Fruit fly (Drosophila melanogaster): ENCODE data around the gene CG31111.

CG31111 gene

DNA sequence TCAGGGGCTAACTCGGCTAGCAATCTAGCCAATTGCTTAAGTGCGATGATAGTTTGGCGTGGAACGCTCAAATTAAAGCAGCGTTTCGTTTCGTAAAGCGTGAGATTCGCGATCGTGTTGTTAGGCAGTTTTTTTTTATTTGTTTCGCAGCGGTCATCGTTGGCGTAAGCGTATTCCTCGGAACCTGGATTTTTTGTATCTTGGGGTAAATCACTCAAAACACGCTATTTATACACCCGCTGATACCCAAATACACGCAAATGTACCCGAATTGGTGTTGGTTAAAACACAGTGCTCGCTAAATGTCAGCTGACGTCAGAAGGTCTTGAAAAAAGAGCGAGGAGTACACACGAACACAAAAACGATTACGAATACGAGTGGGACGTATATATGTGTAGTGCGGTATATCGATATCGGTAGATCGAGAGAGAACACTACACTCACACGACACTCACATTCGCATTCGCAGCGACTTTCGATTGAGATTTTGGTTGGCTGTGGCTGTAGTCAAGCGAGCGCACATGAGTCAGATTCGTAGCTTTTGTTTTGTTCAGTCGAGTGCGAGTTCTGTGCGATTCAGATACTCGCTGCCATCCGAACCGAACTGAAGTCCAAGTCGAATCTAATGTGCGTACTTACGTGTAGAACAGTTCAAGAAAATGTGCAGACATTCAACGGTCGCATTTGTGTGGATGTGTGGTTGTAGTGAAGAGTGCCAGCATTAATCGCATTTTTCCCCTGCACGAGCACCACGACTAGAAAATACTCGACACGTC is 6.0 kb downstream of the CG31111 start (continued):
- TF ChIP-seq trh (GFP tag; optimal IDR thresholded peaks at IDR 0.05) (no peak), Spps (tag; optimal IDR thresholded peaks at IDR 0.05) (no peak), CG17829 (tag; optimal IDR thresholded peaks at IDR 0.05) (peak; percentile 45), Mes4 (GFP tag; optimal IDR thresholded peaks at IDR 0.05) (no peak), CG4404 (GFP tag; IDR thresholded peaks at IDR 0.05) (no peak), nerfin-2 (GFP tag; IDR thresholded peaks at IDR 0.05; ENCODE audit: partially characterized antibody) (no peak), Deaf1 (tag; optimal IDR thresholded peaks at IDR 0.05) (peak; percentile 94), Opbp (GFP tag; IDR thresholded peaks at IDR 0.05; ENCODE audit: partially characterized antibody) (no peak), sug (tag; optimal IDR thresholded peaks at IDR 0.05) (peak; percentile 68), CG9797 (GFP tag; optimal IDR thresholded peaks at IDR 0.05) (no peak), CG10565 (GFP tag; optimal IDR thresholded peaks at IDR 0.05) (no peak), dan (GFP tag; IDR thresholded peaks at IDR 0.05) (no peak), HmgZ (tag; optimal IDR thresholded peaks at IDR 0.05) (peak; percentile 75), tll (GFP tag; optimal IDR thresholded peaks at IDR 0.05) (peak in 1 of 2 experiments; percentile 47), CG13894 (tag; optimal IDR thresholded peaks at IDR 0.05) (peak; percentile 89), CG11085 (GFP tag; IDR thresholded peaks at IDR 0.05) (no peak), bsh (GFP tag; optimal IDR thresholded peaks at IDR 0.05) (peak in 1 of 2 experiments; percentile 37), nom (GFP tag; optimal IDR thresholded peaks at IDR 0.05) (peak; percentile 83), unc-4 (GFP tag; IDR thresholded peaks at IDR 0.05; ENCODE audit: partially characterized antibody) (no peak), CG10321 (GFP tag; IDR thresholded peaks at IDR 0.05) (no peak), HLH54F (GFP tag; optimal IDR thresholded peaks at IDR 0.05) (no peak), tap (tag; optimal IDR thresholded peaks at IDR 0.05) (peak; percentile 28), crp (GFP tag; optimal IDR thresholded peaks at IDR 0.05) (peak in 1 of 2 experiments; percentile 56), CG14050 (GFP tag; IDR thresholded peaks at IDR 0.05) (no peak), Atf3 (GFP tag; optimal IDR thresholded peaks at IDR 0.05) (peak; percentile 35), Jarid2 (GFP tag; optimal IDR thresholded peaks at IDR 0.05) (peak; percentile 85), abd-A (tag; optimal IDR thresholded peaks at IDR 0.05) (peak; percentile 80), her (GFP tag; optimal IDR thresholded peaks at IDR 0.05) (peak; percentile 15), fd96Cb (tag; optimal IDR thresholded peaks at IDR 0.05) (no peak), tx (GFP tag; optimal IDR thresholded peaks at IDR 0.05) (no peak), CG8944 (GFP tag; optimal IDR thresholded peaks at IDR 0.05) (no peak), CG33213 (GFP tag; optimal IDR thresholded peaks at IDR 0.05) (no peak), CG15011 (GFP tag; optimal IDR thresholded peaks at IDR 0.05) (no peak), trem (tag; optimal IDR thresholded peaks at IDR 0.05) (peak; percentile 48), Hr3 (GFP tag; optimal IDR thresholded peaks at IDR 0.05) (no peak), sr (GFP tag; IDR thresholded peaks at IDR 0.05) (no peak), CG7963 (GFP tag; IDR thresholded peaks at IDR 0.05; ENCODE audit: partially characterized antibody) (no peak), CoRest (tag; optimal IDR thresholded peaks at IDR 0.05) (peak; percentile 14), CG17612 (GFP tag; IDR thresholded peaks at IDR 0.05) (no peak), CG9932 (GFP tag; IDR thresholded peaks at IDR 0.05) (no peak), exex (tag; optimal IDR thresholded peaks at IDR 0.05) (peak; percentile 88), CG2875 (GFP tag; optimal IDR thresholded peaks at IDR 0.05) (no peak), CG6854 (GFP tag; optimal IDR thresholded peaks at IDR 0.05) (peak; percentile 10), CG12942 (GFP tag; optimal IDR thresholded peaks at IDR 0.05) (no peak), CG2116 (GFP tag; optimal IDR thresholded peaks at IDR 0.05) (peak; percentile 63), Six4 (GFP tag; optimal IDR thresholded peaks at IDR 0.05) (no peak), CG11696 (GFP tag; IDR thresholded peaks at IDR 0.05) (no peak), CG17385 (GFP tag; optimal IDR thresholded peaks at IDR 0.05) (no peak), CG9215 (GFP tag; IDR thresholded peaks at IDR 0.05) (no peak)
